Worm (Caenorhabditis elegans) whole organism, early embryonic: Measurements from ENCODE around the gene F44E5.2.

Experiments
- B0310.2 ChIP-seq: sonication (generic microtip); optimal IDR thresholded peaks from 2 replicates; lab custom pipeline; 2016; ENCODE audit warnings: mild to moderate bottlenecking, missing genetic modification characterization, missing compliant biosample characterization
- F13C5.2 ChIP-seq: sonication (generic microtip); optimal IDR thresholded peaks from 2 replicates; lab custom pipeline; 2017; ENCODE audit warnings: mild to moderate bottlenecking, missing genetic modification characterization, inconsistent platforms, missing compliant biosample characterization
- aly-1 ChIP-seq: sonication (generic microtip); optimal IDR thresholded peaks from 2 replicates; lab custom pipeline; 2016; ENCODE audit warnings: missing genetic modification characterization, missing compliant biosample characterization
- ama-1 ChIP-seq: fragments of 150-350 bp; optimal IDR thresholded peaks from 2 replicates; lab custom pipeline; 2014
- ceh-13 ChIP-seq: fragments of 200-800 bp; sonication (Bioruptor generic); optimal IDR thresholded peaks from 2 replicates; lab custom pipeline; 2018; ENCODE audit warnings: mild to moderate bottlenecking, missing genetic modification characterization, missing compliant biosample characterization
- ceh-36 ChIP-seq: sonication (generic microtip); optimal IDR thresholded peaks from 2 replicates; lab custom pipeline; 2016; ENCODE audit warnings: missing genetic modification characterization, inconsistent platforms, missing compliant biosample characterization
- ets-7 ChIP-seq: sonication (generic microtip); optimal IDR thresholded peaks from 2 replicates; lab custom pipeline; 2016; ENCODE audit warnings: missing genotype, missing genetic modification characterization, missing compliant biosample characterization
- flt-1 ChIP-seq: fragments of 200-800 bp; sonication (Bioruptor generic); IDR thresholded peaks from 2 replicates; pipeline ENCODE4 v1.3.6; 2022; ENCODE audit warnings: missing genetic modification characterization, missing compliant biosample characterization
- hmbx-1 ChIP-seq: sonication (generic microtip); optimal IDR thresholded peaks from 2 replicates; lab custom pipeline; 2016; ENCODE audit warnings: mild to moderate bottlenecking, missing genetic modification characterization, missing compliant biosample characterization
- hmg-4 ChIP-seq: fragments of 200-800 bp; sonication (Bioruptor generic); optimal IDR thresholded peaks from 2 replicates; lab custom pipeline; 2018; ENCODE audit warnings: mild to moderate bottlenecking, missing genetic modification characterization, missing compliant biosample characterization
- hnd-1 ChIP-seq: sonication (generic microtip); optimal IDR thresholded peaks from 2 replicates; lab custom pipeline; 2016; ENCODE audit warnings: missing genetic modification characterization, missing compliant biosample characterization
- pes-1 ChIP-seq: fragments of 200-800 bp; sonication (Bioruptor generic); IDR thresholded peaks from 2 replicates; pipeline ENCODE4 v1.3.6; 2022; ENCODE audit warnings: missing genetic modification reagents, missing genetic modification characterization, missing compliant biosample characterization
- scrt-1 ChIP-seq: fragments of 200-800 bp; sonication (Bioruptor generic); IDR thresholded peaks from 2 replicates; pipeline ENCODE4 v1.3.6; 2022; ENCODE audit warnings: missing genetic modification characterization, missing compliant biosample characterization
- sea-1 ChIP-seq: fragments of 200-800 bp; sonication (Bioruptor generic); conservative IDR thresholded peaks from 2 replicates; pipeline ENCODE4 v1.3.6; 2022; ENCODE audit warnings: missing genetic modification characterization, missing compliant biosample characterization
- tbx-11 ChIP-seq: fragments of 200-800 bp; sonication (Bioruptor generic); IDR thresholded peaks from 2 replicates; pipeline ENCODE4 v1.3.6; 2022; ENCODE audit warnings: missing genetic modification characterization, missing compliant biosample characterization
- tbx-37 ChIP-seq: fragments of 200-800 bp; sonication (Bioruptor generic); conservative IDR thresholded peaks from 2 replicates; pipeline ENCODE4 v1.3.6; 2022; ENCODE audit warnings: missing genetic modification reagents, missing genetic modification characterization, missing compliant biosample characterization
- tra-4 ChIP-seq: sonication (generic microtip); optimal IDR thresholded peaks from 2 replicates; lab custom pipeline; 2017; ENCODE audit warnings: missing genetic modification characterization, missing compliant biosample characterization

The F44E5.2 gene

DNA sequence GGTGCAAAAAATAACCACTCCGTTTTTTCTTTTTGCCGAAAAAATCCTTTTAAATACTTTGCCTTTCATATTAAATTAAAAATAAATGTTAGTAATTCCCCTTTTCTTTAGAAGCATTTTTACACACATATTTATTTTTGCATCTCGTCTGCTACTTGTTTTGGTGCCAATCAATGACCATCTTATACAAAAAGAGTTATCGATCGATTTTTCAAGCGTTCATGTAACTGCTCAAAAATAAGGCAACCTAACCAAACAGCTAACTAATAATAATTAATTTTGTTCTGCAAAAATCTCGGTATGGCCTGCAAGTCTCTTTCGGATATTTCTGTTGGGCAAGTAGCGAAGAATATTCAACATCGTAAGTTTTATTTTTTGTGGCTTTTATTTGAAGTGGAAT is at the start of gene F44E5.2:
Gene F44E5.2, plus strand, starts transcription at position 301 of the 400 bp plus-strand sequence.
- no peak for TF ChIP-seq ceh-36 (tag; lab: Kevin White, UChicago)
- no peak for TF ChIP-seq hmg-4 (GFP tag; lab: Kevin White, UChicago)
- no peak for TF ChIP-seq sea-1 (GFP tag; lab: Robert Waterston, UW)
- TF ChIP-seq F13C5.2, result no peak
- no peak for TF ChIP-seq hnd-1 (tag; lab: Kevin White, UChicago)
- no peak for TF ChIP-seq pes-1 (GFP tag; lab: Robert Waterston, UW)
- TF ChIP-seq ceh-13 (GFP tag; lab: Kevin White, UChicago), result no peak
- no peak for TF ChIP-seq flt-1 (GFP tag; lab: Robert Waterston, UW)
- no peak for TF ChIP-seq tra-4 (tag; lab: Kevin White, UChicago)
- TF ChIP-seq hmbx-1 (tag; lab: Kevin White, UChicago), result no peak
- no peak for TF ChIP-seq B0310.2 (tag; lab: Kevin White, UChicago)
- TF ChIP-seq ama-1 (lab: Kevin White, UChicago), result no peak
- no peak for TF ChIP-seq tbx-37 (GFP tag; lab: Robert Waterston, UW)
- TF ChIP-seq aly-1 (tag; lab: Kevin White, UChicago), result no peak
- TF ChIP-seq tbx-11 (GFP tag; lab: Robert Waterston, UW), result no peak
- no peak for TF ChIP-seq scrt-1 (GFP tag; lab: Robert Waterston, UW)
- TF ChIP-seq ets-7 (tag; lab: Kevin White, UChicago), result no peak

- no peak for TF ChIP-seq tbx-37 (GFP tag; lab: Robert Waterston, UW)
- TF ChIP-seq hnd-1 (tag; lab: Kevin White, UChicago), result no peak
- TF ChIP-seq ceh-36 (tag; lab: Kevin White, UChicago), result no peak
- no peak for TF ChIP-seq scrt-1 (GFP tag; lab: Robert Waterston, UW)
- TF ChIP-seq ceh-13 (GFP tag; lab: Kevin White, UChicago), result no peak
- TF ChIP-seq F13C5.2, result no peak
- TF ChIP-seq ama-1 (lab: Kevin White, UChicago), result no peak
- no peak for TF ChIP-seq aly-1 (tag; lab: Kevin White, UChicago)
- no peak for TF ChIP-seq pes-1 (GFP tag; lab: Robert Waterston, UW)
- no peak for TF ChIP-seq ets-7 (tag; lab: Kevin White, UChicago)
- TF ChIP-seq hmg-4 (GFP tag; lab: Kevin White, UChicago), result no peak
- no peak for TF ChIP-seq B0310.2 (tag; lab: Kevin White, UChicago)
These were observed 47.0 kb upstream of the F44E5.2 start for ce11 chrII:11719533-11719932.

DNA sequence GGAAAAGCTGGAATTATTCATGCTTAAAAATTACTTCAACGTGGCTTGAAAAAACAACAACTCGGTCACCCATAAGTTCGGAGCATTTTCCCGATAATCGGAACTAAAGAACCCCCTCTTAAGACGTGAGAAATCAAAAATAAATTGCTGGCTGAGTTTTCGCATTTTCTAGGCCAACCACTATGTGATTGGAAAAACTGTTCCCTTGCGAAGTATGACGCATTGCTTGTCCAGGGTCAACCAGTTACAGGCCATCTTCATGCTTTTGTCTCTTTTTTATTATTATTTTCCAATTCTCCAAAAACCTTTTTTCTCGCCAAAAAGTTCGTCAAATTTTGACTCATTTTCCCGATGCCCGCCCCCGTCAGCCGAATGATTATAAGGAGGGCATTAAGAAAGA is 46.5 kb upstream of the F44E5.2 start, which contains the start of gene F13D12.3:
Gene F13D12.3, plus strand, starts transcription at position 301 of the 400 bp plus-strand sequence.
- TF ChIP-seq ceh-13 (GFP tag; lab: Kevin White, UChicago), result no peak
- no peak for TF ChIP-seq ama-1 (lab: Kevin White, UChicago)
- TF ChIP-seq tbx-37 (GFP tag; lab: Robert Waterston, UW), result no peak
- TF ChIP-seq hmbx-1 (tag; lab: Kevin White, UChicago), result no peak
- no peak for TF ChIP-seq scrt-1 (GFP tag; lab: Robert Waterston, UW)
- TF ChIP-seq F13C5.2, result no peak
- TF ChIP-seq hmg-4 (GFP tag; lab: Kevin White, UChicago), result no peak
- TF ChIP-seq aly-1 (tag; lab: Kevin White, UChicago), result no peak
- no peak for TF ChIP-seq pes-1 (GFP tag; lab: Robert Waterston, UW)
- no peak for TF ChIP-seq ets-7 (tag; lab: Kevin White, UChicago)
- no peak for TF ChIP-seq B0310.2 (tag; lab: Kevin White, UChicago)

ce11 chrII:11720819-11721218 is 45.8 kb upstream of the F44E5.2 start:
- no peak for TF ChIP-seq hnd-1 (tag; lab: Kevin White, UChicago)
- TF ChIP-seq ceh-36 (tag; lab: Kevin White, UChicago), result no peak
- TF ChIP-seq B0310.2 (tag; lab: Kevin White, UChicago), result no peak
- no peak for TF ChIP-seq tbx-37 (GFP tag; lab: Robert Waterston, UW)
- no peak for TF ChIP-seq tbx-11 (GFP tag; lab: Robert Waterston, UW)
- TF ChIP-seq ets-7 (tag; lab: Kevin White, UChicago), result no peak
- no peak for TF ChIP-seq F13C5.2
- no peak for TF ChIP-seq pes-1 (GFP tag; lab: Robert Waterston, UW)
- no peak for TF ChIP-seq flt-1 (GFP tag; lab: Robert Waterston, UW)
- no peak for TF ChIP-seq hmbx-1 (tag; lab: Kevin White, UChicago)
- no peak for TF ChIP-seq sea-1 (GFP tag; lab: Robert Waterston, UW)
- no peak for TF ChIP-seq ceh-13 (GFP tag; lab: Kevin White, UChicago)
- TF ChIP-seq tra-4 (tag; lab: Kevin White, UChicago), result no peak

ce11 chrII:11721604-11722003 is 45.0 kb upstream of the F44E5.2 start:
- TF ChIP-seq B0310.2 (tag; lab: Kevin White, UChicago), result no peak
- TF ChIP-seq tra-4 (tag; lab: Kevin White, UChicago), result no peak
- no peak for TF ChIP-seq hmbx-1 (tag; lab: Kevin White, UChicago)
- no peak for TF ChIP-seq flt-1 (GFP tag; lab: Robert Waterston, UW)
- no peak for TF ChIP-seq tbx-37 (GFP tag; lab: Robert Waterston, UW)
- no peak for TF ChIP-seq ets-7 (tag; lab: Kevin White, UChicago)
- TF ChIP-seq ama-1 (lab: Kevin White, UChicago), result no peak
- no peak for TF ChIP-seq hmg-4 (GFP tag; lab: Kevin White, UChicago)
- no peak for TF ChIP-seq ceh-36 (tag; lab: Kevin White, UChicago)
- TF ChIP-seq tbx-11 (GFP tag; lab: Robert Waterston, UW), result no peak
- TF ChIP-seq hnd-1 (tag; lab: Kevin White, UChicago), result no peak

DNA sequence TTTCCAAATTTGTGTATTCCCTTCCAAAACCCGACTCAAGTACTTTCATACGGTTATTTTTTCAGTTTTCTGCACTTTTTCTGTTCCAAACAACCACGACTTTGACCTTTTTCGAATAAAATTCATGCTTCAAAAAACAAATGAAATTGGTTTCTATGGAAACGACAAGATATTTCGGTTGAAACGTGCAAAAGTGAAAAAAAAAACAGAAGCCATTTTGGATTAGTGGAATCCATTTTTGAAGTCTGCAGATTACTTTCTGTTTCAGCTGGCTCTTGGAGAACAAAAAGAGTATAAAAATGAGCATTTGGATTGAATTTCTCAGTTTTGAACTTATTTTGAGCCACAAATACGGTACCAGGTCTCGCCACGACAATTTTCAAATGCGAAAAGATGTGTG is 44.4 kb upstream of the F44E5.2 start:
- TF ChIP-seq ceh-13 (GFP tag; lab: Kevin White, UChicago), result no peak

DNA sequence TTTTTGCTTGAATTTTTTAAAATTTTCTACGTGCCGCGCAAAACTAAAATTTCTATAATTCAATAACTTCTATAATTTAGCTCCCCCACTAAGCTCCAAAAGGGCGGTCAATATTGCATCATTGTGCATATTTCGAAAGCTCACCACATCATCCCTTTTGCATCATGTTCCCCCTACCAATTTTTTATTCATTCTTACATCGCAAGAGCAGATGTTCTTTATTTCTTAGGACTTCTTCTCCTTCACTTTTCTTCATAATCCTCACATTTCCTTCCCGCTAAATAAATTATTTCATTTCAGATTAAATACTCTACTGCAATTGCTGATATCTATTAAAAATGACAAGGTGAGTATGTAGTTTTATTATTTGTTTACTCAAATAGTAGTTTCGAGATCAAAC is 42.7 kb upstream of the F44E5.2 start, which contains the start of gene ldh-1:
Gene ldh-1, plus strand, starts transcription at position 301 of the 400 bp plus-strand sequence.
- TF ChIP-seq F13C5.2 (no peak), flt-1 (GFP tag; lab: Robert Waterston, UW) (no peak), sea-1 (GFP tag; lab: Robert Waterston, UW) (no peak), B0310.2 (tag; lab: Kevin White, UChicago) (no peak), hmg-4 (GFP tag; lab: Kevin White, UChicago) (no peak), tra-4 (tag; lab: Kevin White, UChicago) (no peak), ama-1 (lab: Kevin White, UChicago) (no peak), tbx-11 (GFP tag; lab: Robert Waterston, UW) (no peak), tbx-37 (GFP tag; lab: Robert Waterston, UW) (no peak), pes-1 (GFP tag; lab: Robert Waterston, UW) (no peak), aly-1 (tag; lab: Kevin White, UChicago) (no peak), hmbx-1 (tag; lab: Kevin White, UChicago) (no peak), ceh-13 (GFP tag; lab: Kevin White, UChicago) (no peak), hnd-1 (tag; lab: Kevin White, UChicago) (no peak), ceh-36 (tag; lab: Kevin White, UChicago) (no peak), ets-7 (tag; lab: Kevin White, UChicago) (no peak)
